Fruit fly (Drosophila melanogaster) whole organism, wandering third instar larva: Measurements from ENCODE around the gene CG44261.

Source experiments
- Abd-B ChIP-seq: fragments of >200 bp; optimal IDR thresholded peaks from 2 replicates; lab custom pipeline; 2017; ENCODE audit warnings: missing biosample characterization, missing genetic modification characterization
- CG32264 ChIP-seq: fragments of 200-800 bp; sonication (Bioruptor generic); optimal IDR thresholded peaks from 2 replicates; lab custom pipeline; 2016; ENCODE audit warnings: missing biosample characterization, missing genetic modification characterization
- CG9705 ChIP-seq: fragments of 200-800 bp; sonication (Bioruptor generic); optimal IDR thresholded peaks from 2 replicates; lab custom pipeline; 2018; ENCODE audit warnings: missing biosample characterization, mild to moderate bottlenecking, missing genetic modification characterization
- Dfd ChIP-seq: fragments of >200 bp; optimal IDR thresholded peaks from 2 replicates; lab custom pipeline; 2017; ENCODE audit warnings: missing biosample characterization, missing genetic modification characterization
- Dif ChIP-seq: fragments of 200-275, 200-300 bp; sonication (Bioruptor generic); optimal IDR thresholded peaks from 2 replicates; lab custom pipeline; 2018; ENCODE audit warnings: missing biosample characterization, missing genetic modification characterization; ENCODE audit not compliant: partially characterized antibody
- GATAd ChIP-seq: sonication (Bioruptor generic); optimal IDR thresholded peaks from 2 replicates; lab custom pipeline; 2016; ENCODE audit warnings: missing biosample characterization, missing genetic modification characterization
- Hnf4 ChIP-seq: fragments of 200-800 bp; sonication (Bioruptor generic); optimal IDR thresholded peaks from 2 replicates; lab custom pipeline; 2016; ENCODE audit warnings: missing biosample characterization, mild to moderate bottlenecking, missing genetic modification characterization
- Hr78 ChIP-seq: fragments of >200 bp; optimal IDR thresholded peaks from 2 replicates; lab custom pipeline; 2017; ENCODE audit warnings: missing biosample characterization, missing genetic modification characterization
- Hr83 ChIP-seq: fragments of 200-300 bp; sonication (Bioruptor generic); optimal IDR thresholded peaks from 2 replicates; lab custom pipeline; 2016; ENCODE audit warnings: missing biosample characterization, mild to moderate bottlenecking, missing genetic modification characterization, moderate library complexity; ENCODE audit not compliant: poor library complexity, severe bottlenecking
- Jra ChIP-seq: sonication (Bioruptor generic); optimal IDR thresholded peaks from 2 replicates; lab custom pipeline; 2016; ENCODE audit warnings: missing biosample characterization, missing genetic modification characterization
- Myc ChIP-seq: fragments of >200 bp; optimal IDR thresholded peaks from 2 replicates; lab custom pipeline; 2017
- N ChIP-seq: fragments of >200 bp; optimal IDR thresholded peaks from 2 replicates; lab custom pipeline; 2018; ENCODE audit warnings: missing biosample characterization, missing external identifiers, missing genetic modification characterization
- OdsH ChIP-seq: fragments of 200-800 bp; sonication (Bioruptor generic); optimal IDR thresholded peaks from 2 replicates; lab custom pipeline; 2016; ENCODE audit warnings: missing biosample characterization, mild to moderate bottlenecking, missing genetic modification characterization
- Rel ChIP-seq, 2 experiments: fragments of 200-800 bp; sonication (Bioruptor generic) in 1 of 2; optimal IDR thresholded peaks; 2 replicates in 1 of 2; 3 replicates in 1 of 2; lab custom pipeline; 2016 to 2019; ENCODE audit warnings: mild to moderate bottlenecking in 2 of 2, missing biosample characterization in 2 of 2, missing genetic modification characterization in 2 of 2, moderate library complexity in 1 of 2
- Vsx2 ChIP-seq: fragments of 200-300, 225-300 bp; sonication (Bioruptor generic); optimal IDR thresholded peaks from 2 replicates; lab custom pipeline; 2018; ENCODE audit warnings: missing biosample characterization, missing genetic modification characterization; ENCODE audit not compliant: partially characterized antibody
- br ChIP-seq: fragments of 200-800 bp; sonication (Bioruptor generic); optimal IDR thresholded peaks from 2 replicates; lab custom pipeline; 2016; ENCODE audit warnings: missing biosample characterization, missing genetic modification characterization
- brk ChIP-seq: fragments of 200-800 bp; sonication (Bioruptor generic); optimal IDR thresholded peaks from 2 replicates; lab custom pipeline; 2016; ENCODE audit warnings: missing biosample characterization, mild to moderate bottlenecking, missing genetic modification characterization
- dl ChIP-seq, 2 experiments: fragments of 175-275, 200-275 bp in 1 of 2; fragments of 200-275 bp in 1 of 2; sonication (Bioruptor generic); optimal IDR thresholded peaks; lab custom pipeline; 2018; ENCODE audit warnings: mild to moderate bottlenecking in 2 of 2, missing biosample characterization in 2 of 2, missing genetic modification characterization in 2 of 2, moderate library complexity in 2 of 2; ENCODE audit not compliant: partially characterized antibody in 2 of 2, insufficient read depth in 1 of 2
- dmrt93B ChIP-seq: fragments of 200-800 bp; sonication (Bioruptor generic); optimal IDR thresholded peaks from 2 replicates; lab custom pipeline; 2018; ENCODE audit warnings: missing biosample characterization, mild to moderate bottlenecking, missing genetic modification characterization
- dsf ChIP-seq: sonication (Bioruptor generic); optimal IDR thresholded peaks from 2 replicates; lab custom pipeline; 2016; ENCODE audit warnings: missing biosample characterization, missing genetic modification characterization, borderline replicate concordance
- ey ChIP-seq: fragments of 200-800 bp; sonication (Bioruptor generic); optimal IDR thresholded peaks from 2 replicates; lab custom pipeline; 2016; ENCODE audit warnings: missing biosample characterization, missing genetic modification characterization
- foxo ChIP-seq, 2 experiments: fragments of 200-800 bp; sonication (Bioruptor generic); optimal IDR thresholded peaks; 2 replicates in 1 of 2; 3 replicates in 1 of 2; lab custom pipeline; 2016 to 2017; ENCODE audit warnings: missing biosample characterization in 2 of 2, missing genetic modification characterization in 2 of 2
- h ChIP-seq: fragments of 200-800 bp; sonication (Bioruptor generic); optimal IDR thresholded peaks from 3 replicates; lab custom pipeline; 2016; ENCODE audit warnings: missing biosample characterization, mild to moderate bottlenecking, missing genetic modification characterization
- jim ChIP-seq: fragments of 175-275, 200-325 bp; sonication (Bioruptor generic); optimal IDR thresholded peaks from 2 replicates; lab custom pipeline; 2016; ENCODE audit warnings: missing biosample characterization, mild to moderate bottlenecking, missing genetic modification characterization
- lola ChIP-seq: fragments of >200 bp; optimal IDR thresholded peaks from 2 replicates; lab custom pipeline; 2017; ENCODE audit warnings: missing biosample characterization, missing genetic modification characterization
- pan ChIP-seq: fragments of >200 bp; optimal IDR thresholded peaks from 2 replicates; lab custom pipeline; 2017
- psq ChIP-seq: fragments of 200-800 bp; sonication (Bioruptor generic); optimal IDR thresholded peaks from 3 replicates; lab custom pipeline; 2017; ENCODE audit warnings: missing biosample characterization, mild to moderate bottlenecking, missing genetic modification characterization, moderate library complexity
- rgr ChIP-seq: fragments of 200-800 bp; sonication (Bioruptor generic); optimal IDR thresholded peaks from 3 replicates; lab custom pipeline; 2016; ENCODE audit warnings: missing biosample characterization, mild to moderate bottlenecking, missing genetic modification characterization
- sage ChIP-seq: fragments of 200-800 bp; sonication (Bioruptor generic); optimal IDR thresholded peaks from 2 replicates; lab custom pipeline; 2016; ENCODE audit warnings: missing biosample characterization, mild to moderate bottlenecking, missing genetic modification characterization
- sv ChIP-seq: fragments of 200-800 bp; sonication (Bioruptor generic); optimal IDR thresholded peaks from 3 replicates; lab custom pipeline; 2016; ENCODE audit warnings: missing biosample characterization, missing genetic modification characterization
- usp ChIP-seq: fragments of >200 bp; optimal IDR thresholded peaks from 2 replicates; lab custom pipeline; 2017; ENCODE audit warnings: missing biosample characterization, missing genetic modification characterization
- woc ChIP-seq: sonication (Bioruptor generic); optimal IDR thresholded peaks from 2 replicates; lab custom pipeline; 2016; ENCODE audit warnings: missing biosample characterization, mild to moderate bottlenecking, missing genetic modification characterization

CG44261 gene

dm6 chr3R:9419300-9419652 lies 11.3 kb upstream of the CG44261 start (continued):
- no peak for TF ChIP-seq woc (GFP tag; lab: Kevin White, UChicago)
- TF ChIP-seq dsf = no peak
- TF ChIP-seq CG32264 (GFP tag; lab: Kevin White, UChicago) = peak; percentile 11
- no peak for TF ChIP-seq Myc (lab: Kevin White, UChicago)
- TF ChIP-seq OdsH (GFP tag; lab: Kevin White, UChicago) = no peak
- TF ChIP-seq br (GFP tag; lab: Kevin White, UChicago) = no peak
- TF ChIP-seq Hnf4 (GFP tag; lab: Kevin White, UChicago) = no peak
- no peak for TF ChIP-seq Jra (GFP tag; lab: Kevin White, UChicago)
- peak; percentile 95 to 98 for TF ChIP-seq dl (GFP tag; optimal IDR thresholded peaks at IDR 0.05; lab: Kevin White, UChicago; ENCODE audit: insufficient read depth in 1 of 2, partially characterized antibody in 2 of 2)
- no peak for TF ChIP-seq foxo (GFP tag; optimal IDR thresholded peaks at IDR 0.05; lab: Kevin White, UChicago)
- no peak for TF ChIP-seq lola (GFP tag; lab: Kevin White, UChicago)
- peak; percentile 93 for TF ChIP-seq Vsx2
- TF ChIP-seq sv (GFP tag; lab: Kevin White, UChicago) = no peak
- TF ChIP-seq, all 38 proteins: peak for 11

DNA sequence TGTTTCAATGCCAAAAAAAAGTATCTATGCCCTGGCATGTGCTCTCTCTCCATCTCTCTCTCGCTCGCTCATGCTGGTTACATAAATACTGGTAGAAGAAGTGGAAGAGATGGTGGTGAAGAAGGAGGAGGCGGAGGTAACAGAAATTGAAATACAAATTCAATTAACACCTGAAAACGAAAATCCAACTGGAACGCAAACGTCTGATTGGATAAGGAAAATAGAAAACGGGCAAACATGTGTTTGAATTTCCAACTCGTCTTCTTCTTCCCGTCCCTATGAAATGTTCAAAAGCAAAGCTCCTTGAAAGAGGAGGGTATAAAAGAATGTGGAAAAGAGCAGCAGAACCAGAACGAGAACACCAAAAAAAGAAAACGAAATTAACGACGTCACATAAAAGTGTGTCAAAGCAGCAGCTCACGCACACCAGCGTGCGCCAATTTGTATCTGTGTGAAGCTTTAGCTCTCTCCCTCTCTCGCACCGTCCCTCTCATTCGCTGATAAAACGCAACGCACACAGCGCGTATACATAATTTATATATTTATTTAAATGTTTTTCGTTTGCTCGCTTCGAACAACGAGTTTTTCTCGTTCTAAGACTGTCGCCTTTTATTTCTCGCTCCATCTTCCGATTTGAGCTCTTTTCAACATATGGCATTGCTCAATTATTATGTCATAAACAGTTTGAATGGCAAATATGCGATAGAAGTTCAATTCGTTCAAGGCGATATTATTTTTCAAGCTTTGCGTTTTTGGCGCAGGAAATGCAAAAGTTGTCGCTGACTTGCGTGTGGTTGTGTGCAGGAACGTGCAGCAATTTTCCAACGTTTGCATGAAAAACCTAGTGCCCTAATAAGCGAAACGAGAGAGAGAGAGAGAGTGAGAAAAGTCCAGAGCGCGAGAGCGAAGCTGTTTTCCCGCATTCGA lies 10.7 kb upstream of the CG44261 start:
- peak; percentile 58 for TF ChIP-seq psq (GFP tag; lab: Kevin White, UChicago)
- no peak for TF ChIP-seq jim (GFP tag; lab: Kevin White, UChicago)
- peak; percentile 77 for TF ChIP-seq Dif (GFP tag; lab: Kevin White, UChicago)
- TF ChIP-seq Hnf4 (GFP tag; lab: Kevin White, UChicago) = no peak
- no peak for TF ChIP-seq brk (GFP tag; lab: Kevin White, UChicago)
- peak; percentile 39 for TF ChIP-seq N (GFP tag; lab: Kevin White, UChicago)
- peak in 1 of 2 experiments; percentile 50 for TF ChIP-seq dl (GFP tag; optimal IDR thresholded peaks at IDR 0.05; lab: Kevin White, UChicago; ENCODE audit: insufficient read depth in 1 of 2, partially characterized antibody in 2 of 2)
- TF ChIP-seq CG9705 (GFP tag; lab: Kevin White, UChicago) = no peak
- TF ChIP-seq Hr78 (GFP tag; lab: Kevin White, UChicago) = no peak
- no peak for TF ChIP-seq Dfd (GFP tag; lab: Kevin White, UChicago)
- TF ChIP-seq h = peak; percentile 12
- TF ChIP-seq OdsH (GFP tag; lab: Kevin White, UChicago) = no peak
- TF ChIP-seq sage = peak; percentile 65
- no peak for TF ChIP-seq br (GFP tag; lab: Kevin White, UChicago)

DNA sequence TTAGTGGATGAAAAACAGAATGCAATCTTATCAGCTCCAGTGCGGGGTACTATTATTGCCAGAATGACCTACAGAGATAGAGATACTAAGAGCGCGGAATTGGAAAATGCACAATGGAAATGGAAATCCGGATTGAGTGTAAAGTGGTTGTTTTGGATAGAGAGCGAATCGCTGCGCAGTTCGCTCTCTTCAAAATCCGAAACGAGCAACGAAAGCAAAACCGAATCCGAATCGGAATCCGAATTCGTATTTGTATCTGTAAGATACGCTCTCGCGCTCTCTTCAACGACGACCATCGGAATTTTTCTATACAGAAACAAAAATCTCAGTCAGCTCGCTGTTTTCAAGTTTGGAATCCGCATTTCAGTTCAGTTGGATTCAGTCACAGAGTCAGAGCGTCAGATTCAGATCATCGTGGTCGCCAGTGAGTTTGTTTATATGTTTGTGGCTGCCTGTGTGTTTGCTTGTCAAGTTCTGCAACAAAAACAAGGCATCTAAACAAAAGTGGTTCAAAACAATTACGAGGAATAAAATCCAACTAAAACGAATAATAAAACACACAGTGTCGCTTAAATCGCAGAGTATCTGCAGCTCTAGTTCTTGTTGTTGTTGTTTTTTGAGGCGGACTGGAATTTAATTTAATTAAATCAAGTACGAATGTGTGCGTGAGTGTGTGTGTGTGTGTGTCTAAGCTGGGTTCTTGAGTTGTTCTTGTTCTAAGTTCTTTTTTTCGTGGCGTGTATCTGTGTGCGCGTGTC lies 9.8 kb upstream of the CG44261 start, which contains the start of gene ps:
Gene ps, plus strand, starts transcription at position 364 of the 758 bp plus-strand sequence.
- TF ChIP-seq rgr (no peak), Dif (GFP tag; lab: Kevin White, UChicago) (peak; percentile 63), Abd-B (GFP tag; lab: Kevin White, UChicago) (no peak), sage (peak; percentile 76), woc (GFP tag; lab: Kevin White, UChicago) (no peak), jim (GFP tag; lab: Kevin White, UChicago) (peak; percentile 5), ey (GFP tag; lab: Kevin White, UChicago) (no peak), dl (GFP tag; optimal IDR thresholded peaks at IDR 0.05; lab: Kevin White, UChicago; ENCODE audit: insufficient read depth in 1 of 2, partially characterized antibody in 2 of 2) (peak in 1 of 2 experiments; percentile 73), br (GFP tag; lab: Kevin White, UChicago) (no peak), N (GFP tag; lab: Kevin White, UChicago) (no peak), dmrt93B (no peak), Dfd (GFP tag; lab: Kevin White, UChicago) (no peak), Hr83 (no peak), foxo (GFP tag; optimal IDR thresholded peaks at IDR 0.05; lab: Kevin White, UChicago) (peak in 1 of 2 experiments; percentile 1), lola (GFP tag; lab: Kevin White, UChicago) (no peak), Vsx2 (no peak), Myc (lab: Kevin White, UChicago) (no peak), GATAd (GFP tag; lab: Kevin White, UChicago) (no peak), pan (lab: Kevin White, UChicago) (no peak), Rel (GFP tag; optimal IDR thresholded peaks at IDR 0.05; lab: Kevin White, UChicago) (peak; percentile 56), Rel (tag; optimal IDR thresholded peaks at IDR 0.05; lab: Kevin White, UChicago) (peak; percentile 0), usp (GFP tag; lab: Kevin White, UChicago) (no peak), dsf (no peak)
